Worm (Caenorhabditis elegans): Measurements from ENCODE around the gene AH9.3.
A peak's percentile ranks its signal among the peaks of the same experiment; 100 is the strongest.

Gene AH9.3

ce11 chrX:2271429-2271828, 10.5 kb upstream of the AH9.3 start:
- no peak for TF ChIP-seq mdl-1 (tag; optimal IDR thresholded peaks at IDR 0.05)
- TF ChIP-seq pha-4 (tag; optimal IDR thresholded peaks at IDR 0.05), result no peak
- TF ChIP-seq nhr-28 (tag; optimal IDR thresholded peaks at IDR 0.05), result no peak
- peak; percentile 75 for TF ChIP-seq fkh-10 (GFP tag; optimal IDR thresholded peaks at IDR 0.05)
- TF ChIP-seq nhr-67 (tag; optimal IDR thresholded peaks at IDR 0.05), result no peak

- TF ChIP-seq nfya-1 (tag; optimal IDR thresholded peaks at IDR 0.05; ENCODE audit: insufficient read depth) (peak; percentile 14), lin-15B (tag; optimal IDR thresholded peaks at IDR 0.05) (no peak)
These were observed 7.1 kb upstream of the AH9.3 start, which contains the start of gene AH9.6 for ce11 chrX:2267956-2268355. Gene AH9.6, minus strand, starts transcription at chrX:2268138.

ce11 chrX:2266777-2267176, 5.9 kb upstream of the AH9.3 start:
- TF ChIP-seq fkh-10 (GFP tag; optimal IDR thresholded peaks at IDR 0.05), result peak; percentile 41
- no peak for TF ChIP-seq daf-12 (tag; optimal IDR thresholded peaks at IDR 0.05)
- TF ChIP-seq fkh-2 (tag; optimal IDR thresholded peaks at IDR 0.05), result no peak
- TF ChIP-seq fos-1 (tag; optimal IDR thresholded peaks at IDR 0.05), result no peak
- no peak for TF ChIP-seq unc-39 (tag; optimal IDR thresholded peaks at IDR 0.05)
- TF ChIP-seq ztf-4 (tag; optimal IDR thresholded peaks at IDR 0.05), result no peak
- no peak for TF ChIP-seq nhr-76 (tag; optimal IDR thresholded peaks at IDR 0.05)

- TF ChIP-seq nhr-28 (tag; optimal IDR thresholded peaks at IDR 0.05), result no peak
- no peak for TF ChIP-seq hmg-11 (tag; optimal IDR thresholded peaks at IDR 0.05)
- no peak for TF ChIP-seq tbx-2 (tag; optimal IDR thresholded peaks at IDR 0.05)
These were observed 5.5 kb upstream of the AH9.3 start for ce11 chrX:2266366-2266765.

- TF ChIP-seq ceh-28 (tag; optimal IDR thresholded peaks at IDR 0.05) (no peak), egl-27 (tag; optimal IDR thresholded peaks at IDR 0.05) (no peak), ztf-4 (tag; optimal IDR thresholded peaks at IDR 0.05) (no peak), mdl-1 (tag; optimal IDR thresholded peaks at IDR 0.05) (no peak), fkh-10 (GFP tag; optimal IDR thresholded peaks at IDR 0.05) (peak; percentile 48)
These were observed 4.2 kb upstream of the AH9.3 start for ce11 chrX:2265069-2265468.

ce11 chrX:2262420-2262819, 1.5 kb upstream of the AH9.3 start:
- no peak for TF ChIP-seq nhr-67 (tag; optimal IDR thresholded peaks at IDR 0.05)
- TF ChIP-seq pha-4 (tag; optimal IDR thresholded peaks at IDR 0.05), result peak; percentile 57
- TF ChIP-seq elt-2 (tag; optimal IDR thresholded peaks at IDR 0.05), result peak; percentile 48
- TF ChIP-seq elt-3 (tag; optimal IDR thresholded peaks at IDR 0.05), result no peak
- TF ChIP-seq ama-1 (optimal IDR thresholded peaks at IDR 0.05), result no peak
- peak; percentile 49 for TF ChIP-seq pqm-1 (tag; optimal IDR thresholded peaks at IDR 0.05)

- peak; percentile 0 for TF ChIP-seq pha-4 (tag; optimal IDR thresholded peaks at IDR 0.05)
- TF ChIP-seq elt-2 (tag; optimal IDR thresholded peaks at IDR 0.05), result peak; percentile 10
- peak; percentile 11 for TF ChIP-seq pqm-1 (tag; optimal IDR thresholded peaks at IDR 0.05)
- TF ChIP-seq elt-1 (tag; optimal IDR thresholded peaks at IDR 0.05), result no peak
- peak; percentile 48 for TF ChIP-seq jun-1 (tag; optimal IDR thresholded peaks at IDR 0.05)
These were observed 2.5 kb downstream of the AH9.3 start for ce11 chrX:2258404-2258803.

- TF ChIP-seq elt-1 (tag; optimal IDR thresholded peaks at IDR 0.05) (no peak), lin-39 (tag; optimal IDR thresholded peaks at IDR 0.05) (no peak), ztf-4 (tag; optimal IDR thresholded peaks at IDR 0.05) (no peak), nhr-12 (tag; optimal IDR thresholded peaks at IDR 0.05) (no peak), nhr-23 (tag; optimal IDR thresholded peaks at IDR 0.05) (no peak), zag-1 (tag; optimal IDR thresholded peaks at IDR 0.05) (no peak), eor-1 (tag; optimal IDR thresholded peaks at IDR 0.05) (no peak), fos-1 (tag; optimal IDR thresholded peaks at IDR 0.05) (no peak), nhr-237 (tag; optimal IDR thresholded peaks at IDR 0.05) (no peak), ztf-11 (tag; optimal IDR thresholded peaks at IDR 0.05) (no peak)
These were observed 2.9 kb downstream of the AH9.3 start, which contains the start of gene crn-4 for ce11 chrX:2258001-2258400. Gene crn-4, minus strand, starts transcription at chrX:2258101.
